Worm (Caenorhabditis elegans) whole organism, L4 larva: ENCODE data around the gene nhr-282.

ENCODE experiments used
- aly-2 ChIP-seq: sonication (generic microtip); optimal IDR thresholded peaks from 2 replicates; lab custom pipeline; 2018; ENCODE audit warnings: missing biosample characterization, missing genetic modification characterization
- ama-1 ChIP-seq: fragments of 150-350 bp; optimal IDR thresholded peaks from 2 replicates; lab custom pipeline; 2014; ENCODE audit warnings: inconsistent platforms, mixed read lengths
- ceh-82 ChIP-seq: sonication (generic microtip); optimal IDR thresholded peaks from 2 replicates; lab custom pipeline; 2017; ENCODE audit warnings: missing biosample characterization, missing genetic modification characterization
- ctbp-1 ChIP-seq: fragments of 200-800 bp; sonication (Bioruptor generic); IDR thresholded peaks from 2 replicates; pipeline ENCODE4 v1.3.6; 2022; ENCODE audit warnings: missing genetic modification reagents, missing genetic modification characterization, missing compliant biosample characterization
- fos-1 ChIP-seq: fragments of 150-350 bp; optimal IDR thresholded peaks from 2 replicates; lab custom pipeline; 2014; ENCODE audit warnings: missing biosample characterization, missing genetic modification characterization
- lsy-2 ChIP-seq, 2 experiments: fragments of 150-350 bp in 1 of 2; sonication (generic microtip) in 1 of 2; optimal IDR thresholded peaks; 2 replicates each; lab custom pipeline; 2014 to 2017; ENCODE audit warnings: missing biosample characterization in 2 of 2, missing genetic modification characterization in 2 of 2
- nhr-10 ChIP-seq: fragments of 150-350 bp; optimal IDR thresholded peaks from 2 replicates; lab custom pipeline; 2014; ENCODE audit warnings: missing biosample characterization, missing genetic modification characterization
- nhr-28 ChIP-seq: fragments of 150-350 bp; optimal IDR thresholded peaks from 2 replicates; lab custom pipeline; 2014; ENCODE audit warnings: missing biosample characterization, missing genetic modification characterization
- nhr-6 ChIP-seq: fragments of 150-350 bp; optimal IDR thresholded peaks from 2 replicates; lab custom pipeline; 2014; ENCODE audit warnings: missing biosample characterization, missing genetic modification characterization
- zag-1 ChIP-seq: fragments of 150-350 bp; optimal IDR thresholded peaks from 2 replicates; lab custom pipeline; 2014; ENCODE audit warnings: missing biosample characterization, missing genetic modification characterization

- TF ChIP-seq ctbp-1 (GFP tag; lab: Robert Waterston, UW) (no peak), fos-1 (tag; lab: Kevin White, UChicago) (no peak), ceh-82 (tag; lab: Kevin White, UChicago) (no peak), aly-2 (tag; lab: Kevin White, UChicago) (no peak), nhr-6 (tag; lab: Kevin White, UChicago) (no peak), nhr-10 (tag; lab: Kevin White, UChicago) (no peak), nhr-28 (tag; lab: Kevin White, UChicago) (no peak), zag-1 (tag; lab: Kevin White, UChicago) (no peak), ama-1 (no peak), lsy-2 (tag; optimal IDR thresholded peaks at IDR 0.05; lab: Kevin White, UChicago) (no peak)
These were observed 1.6 kb upstream of the nhr-282 start, which contains the start of gene F54B8.1 for ce11 chrV:15810446-15810845.
